Worm (Caenorhabditis elegans): ENCODE results near the gene fbxb-78.

Gene fbxb-78

ce11 chrIV:4747553-4747952, 10.2 kb downstream of the fbxb-78 start, which contains the start of gene tctn-1:
Gene tctn-1 (minus strand): TSS chrIV:4747832.
- TF ChIP-seq atf-7 (tag; optimal IDR thresholded peaks at IDR 0.05) (no peak), hrde-1 (tag; optimal IDR thresholded peaks at IDR 0.05; ENCODE audit: borderline replicate concordance) (peak; percentile 51), C06A6.2 (GFP tag; conservative IDR thresholded peaks at IDR 0.05) (no peak), F57C9.4 (tag; optimal IDR thresholded peaks at IDR 0.05) (no peak), cebp-2 (GFP tag; IDR thresholded peaks at IDR 0.05) (no peak), F49E8.2 (tag; optimal IDR thresholded peaks at IDR 0.05; ENCODE audit: insufficient read depth) (peak; percentile 28), ceh-58 (GFP tag; IDR thresholded peaks at IDR 0.05) (no peak), ceh-40 (GFP tag; IDR thresholded peaks at IDR 0.05) (no peak), nfya-2 (GFP tag; IDR thresholded peaks at IDR 0.05) (no peak), hmg-1.2 (GFP tag; IDR thresholded peaks at IDR 0.05) (peak; percentile 22; the same call in 1 of the 2 replicates), akir-1 (GFP tag; optimal IDR thresholded peaks at IDR 0.05) (no peak), T26A5.8 (tag; optimal IDR thresholded peaks at IDR 0.05) (no peak), pha-4 (tag; optimal IDR thresholded peaks at IDR 0.05) (no peak), ama-1 (optimal IDR thresholded peaks at IDR 0.05) (peak; percentile 25), ama-1 (GFP tag; optimal IDR thresholded peaks at IDR 0.05) (peak in 1 of 2 experiments; percentile 51), ets-4 (GFP tag; optimal IDR thresholded peaks at IDR 0.05) (no peak), F10E7.11 (tag; optimal IDR thresholded peaks at IDR 0.05) (peak; percentile 11), lin-40 (tag; optimal IDR thresholded peaks at IDR 0.05) (no peak), lag-1 (GFP tag; IDR thresholded peaks at IDR 0.05) (no peak), sea-2 (GFP tag; IDR thresholded peaks at IDR 0.05) (no peak), somi-1 (GFP tag; optimal IDR thresholded peaks at IDR 0.05) (no peak), dpl-1 (GFP tag; optimal IDR thresholded peaks at IDR 0.05) (no peak), hsf-1 (GFP tag; IDR thresholded peaks at IDR 0.05) (no peak; the same call in 1 of the 2 replicates), F39B2.1 (GFP tag; IDR thresholded peaks at IDR 0.05) (no peak), attf-5 (GFP tag; optimal IDR thresholded peaks at IDR 0.05) (peak; percentile 17), Y79H2A.3 (GFP tag; conservative IDR thresholded peaks at IDR 0.05) (no peak), lin-26 (GFP tag; IDR thresholded peaks at IDR 0.05) (0 out of 2 replicates have a peak, but pooled peaks have one; percentile 24), bed-2 (GFP tag; IDR thresholded peaks at IDR 0.05) (no peak), Y56A3A.18 (GFP tag; IDR thresholded peaks at IDR 0.05) (0 out of 2 replicates have a peak, but pooled peaks have one; percentile 38), snpc-3.4 (tag; optimal IDR thresholded peaks at IDR 0.05) (peak; percentile 11), K11D2.4 (GFP tag; IDR thresholded peaks at IDR 0.05) (no peak), lsy-27 (tag; optimal IDR thresholded peaks at IDR 0.05; ENCODE audit: borderline replicate concordance, insufficient read depth) (no peak), nhr-90 (tag; optimal IDR thresholded peaks at IDR 0.05) (no peak), madf-8 (GFP tag; conservative IDR thresholded peaks at IDR 0.05) (no peak), Y95B8A.8 (GFP tag; IDR thresholded peaks at IDR 0.05) (0 out of 2 replicates have a peak, but pooled peaks have one; percentile 52), madf-6 (GFP tag; IDR thresholded peaks at IDR 0.05) (peak; percentile 16; the same call in 1 of the 2 replicates), mel-28 (tag; optimal IDR thresholded peaks at IDR 0.05; ENCODE audit: borderline replicate concordance) (no peak), hmg-20 (GFP tag; IDR thresholded peaks at IDR 0.05) (no peak), mcd-1 (GFP tag; IDR thresholded peaks at IDR 0.05) (peak; percentile 23; the same call in 1 of the 2 replicates), repo-1 (tag; optimal IDR thresholded peaks at IDR 0.05) (peak; percentile 69), dox-1 (GFP tag; IDR thresholded peaks at IDR 0.05) (0 out of 2 replicates have a peak, but pooled peaks have one; percentile 14)

Data from whole organism, young adult.